Fruit fly (Drosophila melanogaster) whole organism, prepupa: ENCODE measurements around the gene Teh1.

ENCODE experiments used
- Blimp-1 ChIP-seq: fragments of 200-800 bp; sonication (Bioruptor generic); optimal IDR thresholded peaks from 3 replicates; lab custom pipeline; 2017; ENCODE audit warnings: missing biosample characterization, missing genetic modification characterization, mild to moderate bottlenecking, moderate library complexity, missing genetic modification reagents
- CG10631 ChIP-seq: fragments of 200-800 bp; sonication (Bioruptor generic); optimal IDR thresholded peaks from 2 replicates; lab custom pipeline; 2016; ENCODE audit warnings: missing biosample characterization, missing genetic modification characterization
- CG10669 ChIP-seq: fragments of 200-800 bp; sonication (Bioruptor generic); optimal IDR thresholded peaks from 3 replicates; lab custom pipeline; 2018; ENCODE audit warnings: missing biosample characterization, mild to moderate bottlenecking, missing genetic modification characterization, moderate library complexity
- CG11294 ChIP-seq: fragments of 200-800 bp; sonication (Bioruptor generic); IDR thresholded peaks from 2 replicates; pipeline ENCODE4 v1.3.6; 2022; ENCODE audit warnings: missing biosample characterization, missing genetic modification characterization
- CG11762 ChIP-seq: fragments of 200-800 bp; sonication (Bioruptor generic); optimal IDR thresholded peaks from 3 replicates; lab custom pipeline; 2016; ENCODE audit warnings: missing biosample characterization, missing genetic modification characterization; ENCODE audit not compliant: insufficient read depth
- CG11902 ChIP-seq: fragments of 200-800 bp; sonication (Bioruptor generic); optimal IDR thresholded peaks from 3 replicates; lab custom pipeline; 2016; ENCODE audit warnings: missing biosample characterization, missing genetic modification characterization
- CG1621 ChIP-seq: fragments of 200-800 bp; sonication (Bioruptor generic); optimal IDR thresholded peaks from 3 replicates; lab custom pipeline; 2018; ENCODE audit warnings: missing biosample characterization, mild to moderate bottlenecking, missing genetic modification characterization
- CG16779 ChIP-seq: fragments of 200-800 bp; sonication (Bioruptor generic); optimal IDR thresholded peaks from 3 replicates; lab custom pipeline; 2017; ENCODE audit warnings: missing biosample characterization, mild to moderate bottlenecking, missing genetic modification characterization
- CG3032 ChIP-seq: fragments of 200-800 bp; optimal IDR thresholded peaks from 2 replicates; lab custom pipeline; 2019; ENCODE audit warnings: missing biosample characterization, mild to moderate bottlenecking, missing genetic modification characterization, moderate library complexity
- CG32006 ChIP-seq: fragments of 200-800 bp; sonication (Bioruptor generic); optimal IDR thresholded peaks from 3 replicates; lab custom pipeline; 2017; ENCODE audit warnings: missing biosample characterization, mild to moderate bottlenecking, missing genetic modification characterization
- CG34406 ChIP-seq: fragments of 200-800 bp; sonication (Bioruptor generic); optimal IDR thresholded peaks from 3 replicates; lab custom pipeline; 2016; ENCODE audit warnings: missing biosample characterization, missing genetic modification characterization
- CG3919 ChIP-seq: fragments of 200-800 bp; sonication (Bioruptor generic); optimal IDR thresholded peaks from 3 replicates; lab custom pipeline; 2016; ENCODE audit warnings: missing biosample characterization, missing genetic modification characterization
- CG4318 ChIP-seq: fragments of 200-800 bp; sonication (Bioruptor generic); optimal IDR thresholded peaks from 3 replicates; lab custom pipeline; 2017; ENCODE audit warnings: missing biosample characterization, mild to moderate bottlenecking, missing genetic modification characterization
- CG6276 ChIP-seq: fragments of 200-800 bp; sonication (Bioruptor generic); optimal IDR thresholded peaks from 2 replicates; lab custom pipeline; 2017; ENCODE audit warnings: missing biosample characterization, mild to moderate bottlenecking, missing genetic modification characterization
- CG6808 ChIP-seq: fragments of 200-800 bp; sonication (Bioruptor generic); optimal IDR thresholded peaks from 3 replicates; lab custom pipeline; 2017; ENCODE audit warnings: missing biosample characterization, missing genetic modification characterization, mild to moderate bottlenecking, moderate library complexity, missing genetic modification reagents
- CG6854 ChIP-seq: fragments of 200-800 bp; sonication (Bioruptor generic); optimal IDR thresholded peaks from 2 replicates; lab custom pipeline; 2017; ENCODE audit warnings: missing biosample characterization, mild to moderate bottlenecking, missing genetic modification characterization
- CG7368 ChIP-seq: fragments of 200-800 bp; sonication (Bioruptor generic); optimal IDR thresholded peaks from 3 replicates; lab custom pipeline; 2016; ENCODE audit warnings: missing biosample characterization, missing genetic modification characterization
- CG8119 ChIP-seq: fragments of 200-800 bp; sonication (Bioruptor generic); IDR thresholded peaks from 3 replicates; pipeline ENCODE4 v1.3.6; 2022; ENCODE audit warnings: missing biosample characterization, missing genetic modification characterization
- CG8319 ChIP-seq: fragments of 200-800 bp; sonication (Bioruptor generic); optimal IDR thresholded peaks from 3 replicates; lab custom pipeline; 2016; ENCODE audit warnings: missing biosample characterization, missing genetic modification characterization
- CG8632 ChIP-seq: fragments of 200-800 bp; sonication (Bioruptor generic); optimal IDR thresholded peaks from 3 replicates; lab custom pipeline; 2016; ENCODE audit warnings: missing biosample characterization, missing genetic modification characterization
- Eip78C ChIP-seq: fragments of 200-800 bp; sonication (Bioruptor generic); peaks from one replicate; lab custom pipeline; 2016; ENCODE audit warnings: missing biosample characterization, missing genetic modification characterization
- Eip93F ChIP-seq: fragments of 200-800 bp; sonication (Bioruptor generic); optimal IDR thresholded peaks from 2 replicates; lab custom pipeline; 2016; ENCODE audit warnings: missing biosample characterization, mild to moderate bottlenecking, missing genetic modification characterization
- Ets21C ChIP-seq: fragments of 200-800 bp; sonication (Bioruptor generic); optimal IDR thresholded peaks from 3 replicates; lab custom pipeline; 2016; ENCODE audit warnings: missing biosample characterization, missing genetic modification characterization
- Ets96B ChIP-seq: fragments of 200-800 bp; optimal IDR thresholded peaks from 2 replicates; lab custom pipeline; 2019; ENCODE audit warnings: missing biosample characterization, mild to moderate bottlenecking, missing genetic modification characterization, moderate library complexity
- Hr38 ChIP-seq: sonication (Bioruptor generic); optimal IDR thresholded peaks from 2 replicates; lab custom pipeline; 2016; ENCODE audit warnings: missing biosample characterization, missing genetic modification characterization
- Hr39 ChIP-seq: fragments of 200-800 bp; sonication (Bioruptor generic); optimal IDR thresholded peaks from 2 replicates; lab custom pipeline; 2016; ENCODE audit warnings: missing biosample characterization, missing genetic modification characterization
- Lpt ChIP-seq: fragments of 200-800 bp; sonication (Bioruptor generic); optimal IDR thresholded peaks from 3 replicates; lab custom pipeline; 2016; ENCODE audit warnings: missing biosample characterization, missing genetic modification characterization
- Met ChIP-seq: fragments of 200-800 bp; sonication (Bioruptor generic); optimal IDR thresholded peaks from 3 replicates; lab custom pipeline; 2016; ENCODE audit warnings: missing biosample characterization, missing genetic modification characterization
- OdsH ChIP-seq: fragments of 200-800 bp; sonication (Bioruptor generic); optimal IDR thresholded peaks from 3 replicates; lab custom pipeline; 2016; ENCODE audit warnings: missing biosample characterization, missing genetic modification characterization
- Smox ChIP-seq: fragments of 200-800 bp; sonication (Bioruptor generic); optimal IDR thresholded peaks from 3 replicates; lab custom pipeline; 2016; ENCODE audit warnings: missing biosample characterization, missing genetic modification characterization
- Sox102F ChIP-seq: fragments of 200-800 bp; sonication (Bioruptor generic); optimal IDR thresholded peaks from 2 replicates; lab custom pipeline; 2016; ENCODE audit warnings: missing biosample characterization, mild to moderate bottlenecking, missing genetic modification characterization
- Sox15 ChIP-seq: fragments of 200-800 bp; sonication (Bioruptor generic); optimal IDR thresholded peaks from 3 replicates; lab custom pipeline; 2016; ENCODE audit warnings: missing biosample characterization, missing genetic modification characterization
- achi ChIP-seq: fragments of 200-800 bp; sonication (Bioruptor generic); optimal IDR thresholded peaks from 3 replicates; lab custom pipeline; 2016; ENCODE audit warnings: missing biosample characterization, missing genetic modification characterization
- acj6 ChIP-seq: fragments of 200-800 bp; sonication (Bioruptor generic); optimal IDR thresholded peaks from 3 replicates; lab custom pipeline; 2016; ENCODE audit warnings: missing biosample characterization, missing genetic modification characterization
- dac ChIP-seq: fragments of 200-800 bp; sonication (Bioruptor generic); optimal IDR thresholded peaks from 2 replicates; lab custom pipeline; 2017; ENCODE audit warnings: missing biosample characterization, mild to moderate bottlenecking, missing genetic modification characterization
- esn ChIP-seq: fragments of 200-800 bp; sonication (Bioruptor generic); optimal IDR thresholded peaks from 2 replicates; lab custom pipeline; 2016; ENCODE audit warnings: missing biosample characterization, mild to moderate bottlenecking, missing genetic modification characterization, moderate library complexity
- fd59A ChIP-seq: fragments of 200-800 bp; sonication (Bioruptor generic); optimal IDR thresholded peaks from 2 replicates; lab custom pipeline; 2017; ENCODE audit warnings: missing biosample characterization, mild to moderate bottlenecking, missing genetic modification characterization, missing genetic modification reagents
- fd85E ChIP-seq: fragments of 200-800 bp; sonication (Bioruptor generic); optimal IDR thresholded peaks from 3 replicates; lab custom pipeline; 2016; ENCODE audit warnings: missing biosample characterization, missing genetic modification characterization
- fkh ChIP-seq: fragments of 200-800 bp; sonication (Bioruptor generic); optimal IDR thresholded peaks from 3 replicates; lab custom pipeline; 2017; ENCODE audit warnings: missing biosample characterization, mild to moderate bottlenecking, missing genetic modification characterization, moderate library complexity
- lz ChIP-seq: fragments of 200-800 bp; sonication (Bioruptor generic); optimal IDR thresholded peaks from 3 replicates; lab custom pipeline; 2016; ENCODE audit warnings: missing biosample characterization, missing genetic modification characterization
- pdm3 ChIP-seq: fragments of 200-800 bp; sonication (Bioruptor generic); optimal IDR thresholded peaks from 3 replicates; lab custom pipeline; 2016; ENCODE audit warnings: missing biosample characterization, missing genetic modification characterization
- salr ChIP-seq, 2 experiments: fragments of 200-800 bp; sonication (Bioruptor generic); optimal IDR thresholded peaks; 3 replicates each; lab custom pipeline; 2016 to 2018; ENCODE audit warnings: missing biosample characterization in 2 of 2, missing genetic modification characterization in 2 of 2, mild to moderate bottlenecking in 1 of 2
- ss ChIP-seq, 2 experiments: fragments of 200-800 bp; sonication (Bioruptor generic); optimal IDR thresholded peaks; 2 replicates in 1 of 2; 3 replicates in 1 of 2; lab custom pipeline; 2017 to 2018; ENCODE audit warnings: mild to moderate bottlenecking in 2 of 2, missing biosample characterization in 2 of 2, missing genetic modification characterization in 2 of 2, moderate library complexity in 1 of 2
- svp ChIP-seq: fragments of 200-800 bp; sonication (Bioruptor generic); peaks from one replicate; lab custom pipeline; 2016; ENCODE audit warnings: missing biosample characterization, missing genetic modification characterization
- topi ChIP-seq: fragments of 200-800 bp; sonication (Bioruptor generic); optimal IDR thresholded peaks from 3 replicates; lab custom pipeline; 2016; ENCODE audit warnings: missing biosample characterization, missing genetic modification characterization
- vri ChIP-seq: fragments of 200-800 bp; sonication (Bioruptor generic); optimal IDR thresholded peaks from 3 replicates; lab custom pipeline; 2016; ENCODE audit warnings: missing biosample characterization, mild to moderate bottlenecking, missing genetic modification characterization

Teh1 gene

dm6 chr3R:9872133-9872814 is 4.4 kb upstream of the Teh1 start (continued):
- TF ChIP-seq fkh (GFP tag; lab: Kevin White, UChicago) (peak; percentile 48), lz (no peak), CG8119 (GFP tag; lab: Robert Waterston, UW) (peak; percentile 18; the same call in 1 of the 3 replicates), Hr39 (no peak), CG1621 (tag; lab: Kevin White, UChicago) (no peak), Sox15 (GFP tag; lab: Kevin White, UChicago) (no peak), CG34406 (GFP tag; lab: Kevin White, UChicago) (no peak), dac (GFP tag; lab: Kevin White, UChicago) (no peak), CG3919 (GFP tag; lab: Kevin White, UChicago) (no peak), Eip78C (GFP tag; lab: Kevin White, UChicago) (peak; percentile 50), CG10631 (GFP tag; lab: Kevin White, UChicago) (no peak), Eip93F (GFP tag; lab: Kevin White, UChicago) (no peak), Lpt (peak; percentile 22), CG6808 (GFP tag; lab: Kevin White, UChicago) (no peak), topi (GFP tag; lab: Kevin White, UChicago) (no peak), esn (GFP tag; lab: Kevin White, UChicago) (no peak), CG16779 (tag; lab: Kevin White, UChicago) (no peak), svp (GFP tag; lab: Kevin White, UChicago) (peak; percentile 66), CG11294 (GFP tag; lab: Robert Waterston, UW) (no peak), CG3032 (tag; lab: Kevin White, UChicago) (no peak), pdm3 (GFP tag; lab: Kevin White, UChicago) (no peak), OdsH (no peak), Met (GFP tag; lab: Kevin White, UChicago) (peak; percentile 7), Hr38 (GFP tag; lab: Kevin White, UChicago) (no peak), Blimp-1 (no peak), Ets96B (tag; lab: Kevin White, UChicago) (no peak), CG32006 (GFP tag; lab: Kevin White, UChicago) (peak; percentile 14), ss (GFP tag; optimal IDR thresholded peaks at IDR 0.05; lab: Kevin White, UChicago) (no peak), CG4318 (GFP tag; lab: Kevin White, UChicago) (no peak), fd85E (GFP tag; lab: Kevin White, UChicago) (no peak)

dm6 chr3R:9870378-9870777 is 2.5 kb upstream of the Teh1 start:
- no peak for TF ChIP-seq CG7368 (GFP tag; lab: Kevin White, UChicago)
- TF ChIP-seq Hr39, result no peak
- no peak for TF ChIP-seq Sox102F
- no peak for TF ChIP-seq CG16779 (tag; lab: Kevin White, UChicago)
- no peak for TF ChIP-seq Ets21C (GFP tag; lab: Kevin White, UChicago)
- TF ChIP-seq CG6808 (GFP tag; lab: Kevin White, UChicago), result no peak
- no peak for TF ChIP-seq achi
- TF ChIP-seq Smox (GFP tag; lab: Kevin White, UChicago), result no peak
- TF ChIP-seq fd59A (GFP tag; lab: Kevin White, UChicago), result no peak
- TF ChIP-seq ss (GFP tag; optimal IDR thresholded peaks at IDR 0.05; lab: Kevin White, UChicago), result no peak
- TF ChIP-seq Hr38 (GFP tag; lab: Kevin White, UChicago), result no peak
- no peak for TF ChIP-seq CG8319 (GFP tag; lab: Kevin White, UChicago)
- no peak for TF ChIP-seq CG3919 (GFP tag; lab: Kevin White, UChicago)
- TF ChIP-seq Eip78C (GFP tag; lab: Kevin White, UChicago), result peak; percentile 69
- no peak for TF ChIP-seq CG8632 (GFP tag; lab: Kevin White, UChicago)
- TF ChIP-seq Lpt, result no peak
- TF ChIP-seq Blimp-1, result no peak
- no peak for TF ChIP-seq CG11902
- TF ChIP-seq CG11294 (GFP tag; lab: Robert Waterston, UW), result no peak
- TF ChIP-seq vri (GFP tag; lab: Kevin White, UChicago), result no peak
- TF ChIP-seq pdm3 (GFP tag; lab: Kevin White, UChicago), result no peak
- TF ChIP-seq fd85E (GFP tag; lab: Kevin White, UChicago), result no peak
- TF ChIP-seq CG1621 (tag; lab: Kevin White, UChicago), result no peak
- TF ChIP-seq CG8119 (GFP tag; lab: Robert Waterston, UW), result peak; percentile 30; the same call in 1 of the 3 replicates
- no peak for TF ChIP-seq CG6276 (GFP tag; lab: Kevin White, UChicago)
- no peak for TF ChIP-seq CG11762
- no peak for TF ChIP-seq lz
- TF ChIP-seq Eip93F (GFP tag; lab: Kevin White, UChicago), result no peak
- no peak for TF ChIP-seq Met (GFP tag; lab: Kevin White, UChicago)
- no peak for TF ChIP-seq CG10669
- no peak for TF ChIP-seq topi (GFP tag; lab: Kevin White, UChicago)
- no peak for TF ChIP-seq salr (GFP tag; optimal IDR thresholded peaks at IDR 0.05; lab: Kevin White, UChicago)
- TF ChIP-seq CG6854 (GFP tag; lab: Kevin White, UChicago), result no peak
- no peak for TF ChIP-seq acj6
